Fruit fly (Drosophila melanogaster) whole organism, prepupa: ENCODE measurements around the gene PGS1.
A peak's percentile ranks its signal among the peaks of the same experiment; 100 is the strongest.

Source experiments
- Blimp-1 ChIP-seq: fragments of 200-800 bp; sonication (Bioruptor generic); optimal IDR thresholded peaks from 3 replicates; lab custom pipeline; 2017; ENCODE audit warnings: missing biosample characterization, missing genetic modification characterization, mild to moderate bottlenecking, moderate library complexity, missing genetic modification reagents
- CG10631 ChIP-seq: fragments of 200-800 bp; sonication (Bioruptor generic); optimal IDR thresholded peaks from 2 replicates; lab custom pipeline; 2016; ENCODE audit warnings: missing biosample characterization, missing genetic modification characterization
- CG11294 ChIP-seq: fragments of 200-800 bp; sonication (Bioruptor generic); IDR thresholded peaks from 2 replicates; pipeline ENCODE4 v1.3.6; 2022; ENCODE audit warnings: missing biosample characterization, missing genetic modification characterization
- CG11762 ChIP-seq: fragments of 200-800 bp; sonication (Bioruptor generic); optimal IDR thresholded peaks from 3 replicates; lab custom pipeline; 2016; ENCODE audit warnings: missing biosample characterization, missing genetic modification characterization; ENCODE audit not compliant: insufficient read depth
- CG15336 ChIP-seq: fragments of 200-800 bp; sonication (Bioruptor generic); IDR thresholded peaks from 2 replicates; pipeline ENCODE4 v1.3.6; 2022; ENCODE audit warnings: missing biosample characterization, missing genetic modification characterization
- CG1621 ChIP-seq: fragments of 200-800 bp; sonication (Bioruptor generic); optimal IDR thresholded peaks from 3 replicates; lab custom pipeline; 2018; ENCODE audit warnings: missing biosample characterization, mild to moderate bottlenecking, missing genetic modification characterization
- CG16779 ChIP-seq: fragments of 200-800 bp; sonication (Bioruptor generic); optimal IDR thresholded peaks from 3 replicates; lab custom pipeline; 2017; ENCODE audit warnings: missing biosample characterization, mild to moderate bottlenecking, missing genetic modification characterization
- CG31627 ChIP-seq: fragments of 200-800 bp; sonication (Bioruptor generic); optimal IDR thresholded peaks from 3 replicates; lab custom pipeline; 2016; ENCODE audit warnings: missing biosample characterization, missing genetic modification characterization
- CG34406 ChIP-seq: fragments of 200-800 bp; sonication (Bioruptor generic); optimal IDR thresholded peaks from 3 replicates; lab custom pipeline; 2016; ENCODE audit warnings: missing biosample characterization, missing genetic modification characterization
- CG3919 ChIP-seq: fragments of 200-800 bp; sonication (Bioruptor generic); optimal IDR thresholded peaks from 3 replicates; lab custom pipeline; 2016; ENCODE audit warnings: missing biosample characterization, missing genetic modification characterization
- CG6163 ChIP-seq: fragments of 200-800 bp; sonication (Bioruptor generic); IDR thresholded peaks from 3 replicates; pipeline ENCODE4 v1.3.6; 2022; ENCODE audit warnings: missing biosample characterization, missing genetic modification characterization
- CG6276 ChIP-seq: fragments of 200-800 bp; sonication (Bioruptor generic); optimal IDR thresholded peaks from 2 replicates; lab custom pipeline; 2017; ENCODE audit warnings: missing biosample characterization, mild to moderate bottlenecking, missing genetic modification characterization
- CG6792 ChIP-seq: fragments of 200-800 bp; sonication (Bioruptor generic); optimal IDR thresholded peaks from 3 replicates; lab custom pipeline; 2016; ENCODE audit warnings: missing biosample characterization, missing genetic modification characterization
- CG6854 ChIP-seq: fragments of 200-800 bp; sonication (Bioruptor generic); optimal IDR thresholded peaks from 2 replicates; lab custom pipeline; 2017; ENCODE audit warnings: missing biosample characterization, mild to moderate bottlenecking, missing genetic modification characterization
- CG7368 ChIP-seq: fragments of 200-800 bp; sonication (Bioruptor generic); optimal IDR thresholded peaks from 3 replicates; lab custom pipeline; 2016; ENCODE audit warnings: missing biosample characterization, missing genetic modification characterization
- CG8119 ChIP-seq: fragments of 200-800 bp; sonication (Bioruptor generic); IDR thresholded peaks from 3 replicates; pipeline ENCODE4 v1.3.6; 2022; ENCODE audit warnings: missing biosample characterization, missing genetic modification characterization
- CG8319 ChIP-seq: fragments of 200-800 bp; sonication (Bioruptor generic); optimal IDR thresholded peaks from 3 replicates; lab custom pipeline; 2016; ENCODE audit warnings: missing biosample characterization, missing genetic modification characterization
- Eip75B ChIP-seq: fragments of 200-800 bp; sonication (Bioruptor generic); optimal IDR thresholded peaks from 3 replicates; lab custom pipeline; 2016; ENCODE audit warnings: missing biosample characterization, missing genetic modification characterization
- Eip78C ChIP-seq: fragments of 200-800 bp; sonication (Bioruptor generic); peaks from one replicate; lab custom pipeline; 2016; ENCODE audit warnings: missing biosample characterization, missing genetic modification characterization
- Ets96B ChIP-seq: fragments of 200-800 bp; optimal IDR thresholded peaks from 2 replicates; lab custom pipeline; 2019; ENCODE audit warnings: missing biosample characterization, mild to moderate bottlenecking, missing genetic modification characterization, moderate library complexity
- Met ChIP-seq: fragments of 200-800 bp; sonication (Bioruptor generic); optimal IDR thresholded peaks from 3 replicates; lab custom pipeline; 2016; ENCODE audit warnings: missing biosample characterization, missing genetic modification characterization
- OdsH ChIP-seq: fragments of 200-800 bp; sonication (Bioruptor generic); optimal IDR thresholded peaks from 3 replicates; lab custom pipeline; 2016; ENCODE audit warnings: missing biosample characterization, missing genetic modification characterization
- Smox ChIP-seq: fragments of 200-800 bp; sonication (Bioruptor generic); optimal IDR thresholded peaks from 3 replicates; lab custom pipeline; 2016; ENCODE audit warnings: missing biosample characterization, missing genetic modification characterization
- Sox14 ChIP-seq: fragments of 200-800 bp; sonication (Bioruptor generic); optimal IDR thresholded peaks from 3 replicates; lab custom pipeline; 2016; ENCODE audit warnings: missing biosample characterization, missing genetic modification characterization
- Sox15 ChIP-seq: fragments of 200-800 bp; sonication (Bioruptor generic); optimal IDR thresholded peaks from 3 replicates; lab custom pipeline; 2016; ENCODE audit warnings: missing biosample characterization, missing genetic modification characterization
- cyc ChIP-seq: fragments of 200-800 bp; sonication (Bioruptor generic); optimal IDR thresholded peaks from 3 replicates; lab custom pipeline; 2016; ENCODE audit warnings: missing biosample characterization, missing genetic modification characterization
- dac ChIP-seq: fragments of 200-800 bp; sonication (Bioruptor generic); optimal IDR thresholded peaks from 2 replicates; lab custom pipeline; 2017; ENCODE audit warnings: missing biosample characterization, mild to moderate bottlenecking, missing genetic modification characterization
- esn ChIP-seq: fragments of 200-800 bp; sonication (Bioruptor generic); optimal IDR thresholded peaks from 2 replicates; lab custom pipeline; 2016; ENCODE audit warnings: missing biosample characterization, mild to moderate bottlenecking, missing genetic modification characterization, moderate library complexity
- fd85E ChIP-seq: fragments of 200-800 bp; sonication (Bioruptor generic); optimal IDR thresholded peaks from 3 replicates; lab custom pipeline; 2016; ENCODE audit warnings: missing biosample characterization, missing genetic modification characterization
- fkh ChIP-seq: fragments of 200-800 bp; sonication (Bioruptor generic); optimal IDR thresholded peaks from 3 replicates; lab custom pipeline; 2017; ENCODE audit warnings: missing biosample characterization, mild to moderate bottlenecking, missing genetic modification characterization, moderate library complexity
- net ChIP-seq: fragments of 200-800 bp; sonication (Bioruptor generic); optimal IDR thresholded peaks from 3 replicates; lab custom pipeline; 2016; ENCODE audit warnings: missing biosample characterization, missing genetic modification characterization
- salr ChIP-seq, 2 experiments: fragments of 200-800 bp; sonication (Bioruptor generic); optimal IDR thresholded peaks; 3 replicates each; lab custom pipeline; 2016 to 2018; ENCODE audit warnings: missing biosample characterization in 2 of 2, missing genetic modification characterization in 2 of 2, mild to moderate bottlenecking in 1 of 2
- vri ChIP-seq: fragments of 200-800 bp; sonication (Bioruptor generic); optimal IDR thresholded peaks from 3 replicates; lab custom pipeline; 2016; ENCODE audit warnings: missing biosample characterization, mild to moderate bottlenecking, missing genetic modification characterization

Gene PGS1

dm6 chr3R:18741027-18741843 is 4.6 kb downstream of the PGS1 start (continued):
- peak; percentile 94 for TF ChIP-seq CG34406 (GFP tag; lab: Kevin White, UChicago)
- peak; percentile 96 for TF ChIP-seq CG6163 (GFP tag; lab: Robert Waterston, UW)
- peak; percentile 65 to 87 for TF ChIP-seq salr (GFP tag; optimal IDR thresholded peaks at IDR 0.05; lab: Kevin White, UChicago)
- peak; percentile 85 for TF ChIP-seq CG11762 (GFP tag; lab: Kevin White, UChicago)
- peak; percentile 95 for TF ChIP-seq cyc (GFP tag; lab: Kevin White, UChicago)
- TF ChIP-seq CG8119: peak; percentile 93
- TF ChIP-seq CG10631 (GFP tag; lab: Kevin White, UChicago): peak; percentile 94
- TF ChIP-seq Eip75B (GFP tag; lab: Kevin White, UChicago): peak; percentile 86
- TF ChIP-seq OdsH (GFP tag; lab: Kevin White, UChicago): peak; percentile 95
- TF ChIP-seq Sox15: peak; percentile 85
- peak; percentile 97 for TF ChIP-seq esn (GFP tag; lab: Kevin White, UChicago)
- TF ChIP-seq Blimp-1 (GFP tag; lab: Kevin White, UChicago): peak; percentile 84
- peak; percentile 93 for TF ChIP-seq CG6854 (GFP tag; lab: Kevin White, UChicago)
- peak; percentile 91 for TF ChIP-seq CG6792 (GFP tag; lab: Kevin White, UChicago)
- peak; percentile 95 for TF ChIP-seq Smox
- TF ChIP-seq CG3919 (GFP tag; lab: Kevin White, UChicago): peak; percentile 95
- TF ChIP-seq CG31627 (GFP tag; lab: Kevin White, UChicago): peak; percentile 94
- peak; percentile 74 for TF ChIP-seq dac (GFP tag; lab: Kevin White, UChicago)
- peak; percentile 56 for TF ChIP-seq fkh (GFP tag; lab: Kevin White, UChicago)
- peak; percentile 95 for TF ChIP-seq Met (GFP tag; lab: Kevin White, UChicago)
- peak; percentile 82 for TF ChIP-seq CG11294 (GFP tag; lab: Robert Waterston, UW)
- peak; percentile 67 for TF ChIP-seq CG16779 (tag; lab: Kevin White, UChicago)
- peak; percentile 92 for TF ChIP-seq Sox14 (GFP tag; lab: Kevin White, UChicago)
- TF ChIP-seq CG8319 (GFP tag; lab: Kevin White, UChicago): peak; percentile 69
- peak; percentile 61 for TF ChIP-seq fd85E (GFP tag; lab: Kevin White, UChicago)
- peak; percentile 85 for TF ChIP-seq CG7368 (GFP tag; lab: Kevin White, UChicago)
- TF ChIP-seq net (GFP tag; lab: Kevin White, UChicago): peak; percentile 88

dm6 chr3R:18739978-18740954 is 5.6 kb downstream of the PGS1 start:
- TF ChIP-seq Eip78C (GFP tag; lab: Kevin White, UChicago) (peak; percentile 76), fkh (GFP tag; lab: Kevin White, UChicago) (peak; percentile 40), Ets96B (tag; lab: Kevin White, UChicago) (no peak), CG6163 (GFP tag; lab: Robert Waterston, UW) (peak; percentile 47; the same call in 1 of the 3 replicates), CG1621 (tag; lab: Kevin White, UChicago) (peak; percentile 4), Met (GFP tag; lab: Kevin White, UChicago) (peak; percentile 24), Smox (peak; percentile 10), CG11294 (GFP tag; lab: Robert Waterston, UW) (no peak), CG6276 (GFP tag; lab: Kevin White, UChicago) (peak; percentile 7), CG15336 (GFP tag; lab: Robert Waterston, UW) (peak; percentile 21; the same call in 1 of the 2 replicates), vri (GFP tag; lab: Kevin White, UChicago) (peak; percentile 13), CG11762 (GFP tag; lab: Kevin White, UChicago) (no peak)
